Fruit fly (Drosophila melanogaster): ENCODE measurements around the gene CG45065.

- peak; percentile 15 for TF ChIP-seq CG14655 (GFP tag; optimal IDR thresholded peaks at IDR 0.05)
- TF ChIP-seq rn (GFP tag; IDR thresholded peaks at IDR 0.05): no peak
- TF ChIP-seq Pif1B (GFP tag; optimal IDR thresholded peaks at IDR 0.05): no peak
- TF ChIP-seq CG17806 (tag; optimal IDR thresholded peaks at IDR 0.05): no peak
- TF ChIP-seq EcR (GFP tag; optimal IDR thresholded peaks at IDR 0.05): peak; percentile 90
- no peak for TF ChIP-seq D1 (tag; optimal IDR thresholded peaks at IDR 0.05)
- TF ChIP-seq Snoo (tag; optimal IDR thresholded peaks at IDR 0.05): peak; percentile 23
Observed at dm6 chrX:14846116-14846614, 36.2 kb downstream of the CG45065 start.

Data from whole organism, pupa.